Fruit fly (Drosophila melanogaster): ENCODE results near the gene CG15142.

dm6 chr2L:17497108-17497507, 1.5 kb downstream of the CG15142 start, which contains the start of gene qua:
- no peak for TF ChIP-seq CG1620 (GFP tag; optimal IDR thresholded peaks at IDR 0.05)
- TF ChIP-seq CG12768 (GFP tag; optimal IDR thresholded peaks at IDR 0.05), result no peak
- no peak for TF ChIP-seq cnc (optimal IDR thresholded peaks at IDR 0.05)
- no peak for TF ChIP-seq CG11617 (GFP tag; optimal IDR thresholded peaks at IDR 0.05)
- TF ChIP-seq Mnt (GFP tag; optimal IDR thresholded peaks at IDR 0.05), result no peak
- no peak for TF ChIP-seq CG14711 (tag; optimal IDR thresholded peaks at IDR 0.05)
- TF ChIP-seq Crg-1 (GFP tag; optimal IDR thresholded peaks at IDR 0.05), result no peak
- TF ChIP-seq CG7101 (tag; optimal IDR thresholded peaks at IDR 0.05), result no peak
- TF ChIP-seq CG7045 (GFP tag; optimal IDR thresholded peaks at IDR 0.05), result no peak
- TF ChIP-seq kay (GFP tag; ENCODE audit: borderline replicate concordance), result no peak
- TF ChIP-seq CG5204 (GFP tag; optimal IDR thresholded peaks at IDR 0.05), result no peak
- TF ChIP-seq pad (GFP tag; optimal IDR thresholded peaks at IDR 0.05), result no peak

Measured in whole organism, adult.